Worm (Caenorhabditis elegans) whole organism, L1 larva: Measurements from ENCODE around the gene F48C5.2.

ENCODE experiments used
- C04F5.9 ChIP-seq: sonication (generic microtip); optimal IDR thresholded peaks from 2 replicates; lab custom pipeline; 2016; ENCODE audit warnings: missing genetic modification characterization, missing compliant biosample characterization
- C34B4.2 ChIP-seq: sonication (generic microtip); optimal IDR thresholded peaks from 2 replicates; lab custom pipeline; 2017; ENCODE audit warnings: mild to moderate bottlenecking, missing genetic modification characterization, missing compliant biosample characterization
- F16B12.6 ChIP-seq: fragments of 150-350 bp; optimal IDR thresholded peaks from 2 replicates; lab custom pipeline; 2014; ENCODE audit warnings: missing biosample characterization, missing genetic modification characterization
- aha-1 ChIP-seq: fragments of 150-350 bp; optimal IDR thresholded peaks from 2 replicates; lab custom pipeline; 2014; ENCODE audit warnings: missing biosample characterization, missing genetic modification characterization
- alr-1 ChIP-seq: fragments of 200-800 bp; sonication (Bioruptor generic); optimal IDR thresholded peaks from 2 replicates; lab custom pipeline; 2018; ENCODE audit warnings: borderline replicate concordance, mild to moderate bottlenecking, missing genetic modification characterization, missing compliant biosample characterization
- aly-2 ChIP-seq: fragments of 150-350 bp; optimal IDR thresholded peaks from 2 replicates; lab custom pipeline; 2014; ENCODE audit warnings: missing biosample characterization, missing genetic modification characterization
- ama-1 ChIP-seq: fragments of 150-350 bp; optimal IDR thresholded peaks from 2 replicates; lab custom pipeline; 2014
- blmp-1 ChIP-seq: fragments of 150-350 bp; optimal IDR thresholded peaks from 2 replicates; lab custom pipeline; 2014; ENCODE audit warnings: missing biosample characterization, missing genetic modification characterization
- ceh-8 ChIP-seq: fragments of 200-800 bp; sonication (Bioruptor generic); optimal IDR thresholded peaks from 2 replicates; lab custom pipeline; 2018; ENCODE audit warnings: mild to moderate bottlenecking, missing genetic modification characterization, moderate library complexity, missing compliant biosample characterization
- ceh-82 ChIP-seq, 3 experiments: fragments of 150-350 bp in 1 of 3; sonication (generic microtip) in 2 of 3; optimal IDR thresholded peaks; 2 replicates each; lab custom pipeline; 2014 to 2017; ENCODE audit warnings: missing biosample characterization in 3 of 3, missing genetic modification characterization in 3 of 3
- ceh-88 ChIP-seq: fragments of 200-800 bp; sonication (Bioruptor generic); IDR thresholded peaks from 2 replicates; pipeline ENCODE4 v1.3.6; 2022; ENCODE audit warnings: missing genetic modification characterization, missing compliant biosample characterization
- ceh-90 ChIP-seq: sonication (generic microtip); optimal IDR thresholded peaks from 2 replicates; lab custom pipeline; 2016; ENCODE audit warnings: missing genetic modification characterization, missing compliant biosample characterization
- ces-1 ChIP-seq: fragments of 150-350 bp; optimal IDR thresholded peaks from 2 replicates; lab custom pipeline; 2014; ENCODE audit warnings: missing biosample characterization, missing genetic modification reagents, missing genetic modification characterization
- dpl-1 ChIP-seq, 3 experiments: fragments of 150-350 bp in 2 of 3; sonication (generic microtip) in 1 of 3; optimal IDR thresholded peaks; 2 replicates each; lab custom pipeline; 2014 to 2017; ENCODE audit warnings: missing biosample characterization in 3 of 3, missing genetic modification characterization in 3 of 3, missing genetic modification reagents in 3 of 3
- dsc-1 ChIP-seq: sonication (generic microtip); optimal IDR thresholded peaks from 2 replicates; lab custom pipeline; 2016; ENCODE audit warnings: mild to moderate bottlenecking, missing genetic modification characterization, missing compliant biosample characterization
- efl-3 ChIP-seq: fragments of 200-800 bp; sonication (Bioruptor generic); optimal IDR thresholded peaks from 2 replicates; lab custom pipeline; 2018; ENCODE audit warnings: mild to moderate bottlenecking, missing genetic modification characterization, missing compliant biosample characterization
- egl-27 ChIP-seq, 2 experiments: fragments of 150-350 bp in 1 of 2; sonication (generic microtip); optimal IDR thresholded peaks; 3 replicates each; lab custom pipeline; 2017 to 2018; ENCODE audit warnings: missing biosample characterization in 2 of 2, missing genetic modification characterization in 2 of 2, missing genetic modification reagents in 2 of 2
- fkh-10 ChIP-seq: sonication (generic microtip); optimal IDR thresholded peaks from 2 replicates; lab custom pipeline; 2017; ENCODE audit warnings: missing biosample characterization, missing genetic modification reagents, missing genetic modification characterization
- fkh-4 ChIP-seq: sonication (generic microtip); optimal IDR thresholded peaks from 2 replicates; lab custom pipeline; 2016; ENCODE audit warnings: missing compliant biosample characterization, missing genetic modification characterization, borderline replicate concordance
- fkh-8 ChIP-seq: sonication (generic microtip); optimal IDR thresholded peaks from 2 replicates; lab custom pipeline; 2016; ENCODE audit warnings: mild to moderate bottlenecking, missing genetic modification characterization, missing compliant biosample characterization
- grh-1 ChIP-seq: fragments of 200-800 bp; sonication (Bioruptor generic); IDR thresholded peaks from 2 replicates; pipeline ENCODE4 v1.3.6; 2022; ENCODE audit warnings: missing genetic modification reagents, missing genetic modification characterization, missing compliant biosample characterization
- hlh-4 ChIP-seq: sonication (generic microtip); optimal IDR thresholded peaks from 2 replicates; lab custom pipeline; 2016; ENCODE audit warnings: mild to moderate bottlenecking, missing genetic modification characterization, missing compliant biosample characterization
- hpl-2 ChIP-seq: fragments of 150-350 bp; optimal IDR thresholded peaks from 2 replicates; lab custom pipeline; 2014; ENCODE audit warnings: missing biosample characterization, missing genetic modification reagents, missing genetic modification characterization
- isw-1 ChIP-seq: fragments of 200-800 bp; sonication (Bioruptor generic); IDR thresholded peaks from 2 replicates; pipeline ENCODE4 v1.3.6; 2022; ENCODE audit warnings: missing genetic modification characterization, missing compliant biosample characterization
- jun-1 ChIP-seq: fragments of 150-350 bp; optimal IDR thresholded peaks from 2 replicates; lab custom pipeline; 2014; ENCODE audit warnings: missing biosample characterization, missing genetic modification reagents, missing genetic modification characterization
- lin-13 ChIP-seq: fragments of 150-350 bp; optimal IDR thresholded peaks from 2 replicates; lab custom pipeline; 2014; ENCODE audit warnings: missing biosample characterization, missing genetic modification reagents, missing genetic modification characterization
- lin-14 ChIP-seq: fragments of 200-800 bp; sonication (Bioruptor generic); optimal IDR thresholded peaks from 2 replicates; lab custom pipeline; 2018; ENCODE audit warnings: mild to moderate bottlenecking, missing genetic modification characterization, moderate library complexity, missing compliant biosample characterization
- lin-15B ChIP-seq: fragments of 150-350 bp; sonication (generic microtip); optimal IDR thresholded peaks from 3 replicates; lab custom pipeline; 2014; ENCODE audit warnings: missing biosample characterization, missing genetic modification characterization
- lin-35 ChIP-seq, 2 experiments: fragments of 150-350 bp; optimal IDR thresholded peaks; 2 replicates each; lab custom pipeline; 2014; ENCODE audit warnings: missing biosample characterization in 2 of 2, missing genetic modification characterization in 2 of 2, missing genetic modification reagents in 2 of 2
- lsy-2 ChIP-seq, 2 experiments: fragments of 150-350 bp; optimal IDR thresholded peaks; 2 replicates each; lab custom pipeline; 2014; ENCODE audit warnings: missing biosample characterization in 2 of 2, missing genetic modification characterization in 2 of 2
- mdl-1 ChIP-seq, 2 experiments: fragments of 150-350 bp; optimal IDR thresholded peaks; 2 replicates each; lab custom pipeline; 2014 to 2017; ENCODE audit warnings: missing biosample characterization in 2 of 2, missing genetic modification characterization in 2 of 2, inconsistent platforms in 1 of 2
- mef-2 ChIP-seq: fragments of 150-350 bp; optimal IDR thresholded peaks from 2 replicates; lab custom pipeline; 2014; ENCODE audit warnings: missing biosample characterization, missing genetic modification characterization
- mep-1 ChIP-seq: fragments of 150-350 bp; optimal IDR thresholded peaks from 2 replicates; lab custom pipeline; 2014; ENCODE audit warnings: missing biosample characterization, missing genetic modification characterization
- nhr-11 ChIP-seq: fragments of 150-350 bp; optimal IDR thresholded peaks from 2 replicates; lab custom pipeline; 2014; ENCODE audit warnings: missing biosample characterization, missing genetic modification characterization
- nhr-19 ChIP-seq: fragments of 200-800 bp; sonication (Bioruptor generic); conservative IDR thresholded peaks from 2 replicates; pipeline ENCODE4 v1.3.6; 2022; ENCODE audit warnings: missing genetic modification characterization, missing compliant biosample characterization
- nhr-20 ChIP-seq: sonication (generic microtip); optimal IDR thresholded peaks from 2 replicates; lab custom pipeline; 2016; ENCODE audit warnings: mild to moderate bottlenecking, missing genetic modification characterization, missing compliant biosample characterization
- nhr-71 ChIP-seq: sonication (generic microtip); optimal IDR thresholded peaks from 2 replicates; lab custom pipeline; 2016; ENCODE audit warnings: mild to moderate bottlenecking, missing genetic modification characterization, moderate library complexity, missing compliant biosample characterization
- nhr-84 ChIP-seq: sonication (generic microtip); optimal IDR thresholded peaks from 2 replicates; lab custom pipeline; 2017; ENCODE audit warnings: missing biosample characterization, missing genetic modification characterization
- pag-3 ChIP-seq: sonication (generic microtip); optimal IDR thresholded peaks from 2 replicates; lab custom pipeline; 2017; ENCODE audit warnings: missing genetic modification characterization, mild to moderate bottlenecking, missing compliant biosample characterization, antibody characterized with exemption, borderline replicate concordance; ENCODE audit not compliant: insufficient read depth
- pax-3 ChIP-seq: fragments of 200-800 bp; sonication (Bioruptor generic); optimal IDR thresholded peaks from 2 replicates; lab custom pipeline; 2018; ENCODE audit warnings: mild to moderate bottlenecking, missing genetic modification characterization, moderate library complexity, missing compliant biosample characterization
- rnt-1 ChIP-seq: sonication (generic microtip); optimal IDR thresholded peaks from 2 replicates; lab custom pipeline; 2016; ENCODE audit warnings: mild to moderate bottlenecking, missing genetic modification characterization, moderate library complexity, missing compliant biosample characterization
- snu-23 ChIP-seq: sonication (generic microtip); optimal IDR thresholded peaks from 2 replicates; lab custom pipeline; 2016; ENCODE audit warnings: missing genetic modification characterization, missing compliant biosample characterization
- sptf-1 ChIP-seq: fragments of 150-350 bp; optimal IDR thresholded peaks from 2 replicates; lab custom pipeline; 2014; ENCODE audit warnings: missing biosample characterization, missing genetic modification characterization
- sup-37 ChIP-seq: fragments of 200-800 bp; sonication (Bioruptor generic); optimal IDR thresholded peaks from 2 replicates; lab custom pipeline; 2018; ENCODE audit warnings: mild to moderate bottlenecking, missing genetic modification characterization, missing compliant biosample characterization
- swsn-7 ChIP-seq: sonication (generic microtip); optimal IDR thresholded peaks from 2 replicates; lab custom pipeline; 2016; ENCODE audit warnings: missing genetic modification characterization, missing compliant biosample characterization
- tbx-2 ChIP-seq: sonication (generic microtip); optimal IDR thresholded peaks from 2 replicates; lab custom pipeline; 2016; ENCODE audit warnings: missing genetic modification characterization, missing compliant biosample characterization
- unc-130 ChIP-seq: fragments of 150-350 bp; optimal IDR thresholded peaks from 2 replicates; lab custom pipeline; 2017; ENCODE audit warnings: missing biosample characterization, missing genetic modification characterization, inconsistent platforms
- unc-30 ChIP-seq: sonication (generic microtip); optimal IDR thresholded peaks from 2 replicates; lab custom pipeline; 2017; ENCODE audit warnings: missing biosample characterization, missing genetic modification characterization
- unc-62 ChIP-seq: fragments of 150-350 bp; optimal IDR thresholded peaks from 2 replicates; lab custom pipeline; 2014; ENCODE audit warnings: missing biosample characterization, missing genetic modification reagents, missing genetic modification characterization
- xbp-1 ChIP-seq: sonication (generic microtip); optimal IDR thresholded peaks from 2 replicates; lab custom pipeline; 2016; ENCODE audit warnings: missing genetic modification characterization, missing compliant biosample characterization
- zip-4 ChIP-seq: fragments of 200-800 bp; sonication (Bioruptor generic); optimal IDR thresholded peaks from 2 replicates; lab custom pipeline; 2018; ENCODE audit warnings: mild to moderate bottlenecking, missing genetic modification characterization, moderate library complexity, missing compliant biosample characterization

Gene F48C5.2

DNA sequence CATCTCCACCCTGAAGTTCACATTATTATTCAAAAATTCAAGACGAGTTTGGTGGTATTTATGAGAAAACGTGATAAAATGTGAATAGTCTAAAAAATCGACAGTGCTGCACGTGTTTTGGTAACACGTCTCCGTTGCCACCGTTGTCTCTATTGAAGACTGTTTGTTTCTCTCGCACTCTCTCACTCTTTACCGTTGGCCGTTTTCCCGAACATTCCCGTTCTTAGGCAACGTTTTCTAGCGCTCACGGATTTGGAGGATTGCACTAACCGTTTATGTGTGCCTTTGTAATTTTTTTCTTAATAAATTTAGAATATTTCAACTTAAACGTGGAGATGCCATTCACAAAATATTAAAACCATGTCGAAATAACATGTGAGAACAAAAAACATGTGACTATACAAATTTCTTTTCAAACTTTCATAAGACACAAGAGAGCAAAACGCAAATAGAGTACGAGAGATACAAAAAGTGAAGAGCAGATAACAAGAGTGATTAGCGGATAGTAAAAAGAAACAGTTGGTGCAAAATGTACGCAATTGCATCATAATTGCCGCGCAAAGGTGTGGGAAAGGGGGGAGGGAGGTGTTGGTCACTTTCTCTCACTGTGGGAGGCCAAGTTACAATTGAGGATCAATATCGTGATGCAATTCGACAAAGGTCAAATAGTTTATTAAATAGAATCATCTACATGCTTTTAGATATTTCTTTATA is 39.1 kb downstream of the F48C5.2 start, which contains the start of gene pek-1:
TSS of gene pek-1 (minus strand) at position 51 of the 714 bp plus-strand sequence.
- peak; percentile 29 for TF ChIP-seq lin-13
- TF ChIP-seq mdl-1 (tag; optimal IDR thresholded peaks at IDR 0.05; lab: Kevin White, UChicago), result peak in 1 of 2 experiments; percentile 91
- TF ChIP-seq aha-1 (tag; lab: Kevin White, UChicago), result no peak
- peak; percentile 96 for TF ChIP-seq blmp-1
- no peak for TF ChIP-seq zip-4
- no peak for TF ChIP-seq pag-3
- no peak for TF ChIP-seq fkh-10
- no peak for TF ChIP-seq sptf-1 (tag; lab: Kevin White, UChicago)
- TF ChIP-seq pax-3 (tag; lab: Kevin White, UChicago), result no peak
- no peak for TF ChIP-seq fkh-4 (tag; lab: Kevin White, UChicago)
- TF ChIP-seq lin-14, result peak; percentile 71
- TF ChIP-seq unc-62 (GFP tag; lab: Kevin White, UChicago), result no peak
- no peak for TF ChIP-seq ces-1 (GFP tag; lab: Kevin White, UChicago)
- no peak for TF ChIP-seq fkh-8 (tag; lab: Kevin White, UChicago)
- no peak for TF ChIP-seq hlh-4 (tag; lab: Kevin White, UChicago)
- peak; percentile 31 to 43 for TF ChIP-seq lin-35 (GFP tag; optimal IDR thresholded peaks at IDR 0.05; lab: Kevin White, UChicago)
- TF ChIP-seq unc-30, result no peak
- peak; percentile 19 for TF ChIP-seq sup-37 (GFP tag; lab: Kevin White, UChicago)
- no peak for TF ChIP-seq C04F5.9 (tag; lab: Kevin White, UChicago)
- no peak for TF ChIP-seq nhr-84
- TF ChIP-seq ceh-82 (tag; optimal IDR thresholded peaks at IDR 0.05; lab: Kevin White, UChicago), result peak in 2 of 3 experiments; percentile 6 to 46
- TF ChIP-seq unc-130, result peak; percentile 11
- TF ChIP-seq lin-15B (tag; lab: Kevin White, UChicago), result no peak
- peak; percentile 77 for TF ChIP-seq F16B12.6 (tag; lab: Kevin White, UChicago)
- TF ChIP-seq lsy-2 (tag; optimal IDR thresholded peaks at IDR 0.05; lab: Kevin White, UChicago), result peak; percentile 47 to 59
- TF ChIP-seq hpl-2 (GFP tag; lab: Kevin White, UChicago), result no peak
- TF ChIP-seq snu-23, result peak; percentile 70
- no peak for TF ChIP-seq isw-1 (GFP tag; lab: Robert Waterston, UW)
- TF ChIP-seq egl-27 (tag; optimal IDR thresholded peaks at IDR 0.05; lab: Kevin White, UChicago), result no peak
- TF ChIP-seq dpl-1 (GFP tag; optimal IDR thresholded peaks at IDR 0.05; lab: Kevin White, UChicago), result peak in 1 of 3 experiments; percentile 47
- no peak for TF ChIP-seq C34B4.2 (tag; lab: Kevin White, UChicago)
- peak; percentile 24 for TF ChIP-seq dsc-1
- no peak for TF ChIP-seq ama-1
- TF ChIP-seq jun-1 (tag; lab: Kevin White, UChicago), result peak; percentile 13
- peak; percentile 18 for TF ChIP-seq nhr-11 (tag; lab: Kevin White, UChicago)
- no peak for TF ChIP-seq aly-2 (tag; lab: Kevin White, UChicago)
- TF ChIP-seq tbx-2 (tag; lab: Kevin White, UChicago), result peak; percentile 55
- TF ChIP-seq rnt-1 (tag; lab: Kevin White, UChicago), result peak; percentile 75
- peak; percentile 56 for TF ChIP-seq swsn-7 (tag; lab: Kevin White, UChicago)
- TF ChIP-seq ceh-90 (tag; lab: Kevin White, UChicago), result no peak
- peak; percentile 92 for TF ChIP-seq xbp-1 (tag; lab: Kevin White, UChicago)
- TF ChIP-seq efl-3, result no peak
- TF ChIP-seq nhr-71 (tag; lab: Kevin White, UChicago), result peak; percentile 88
- 0 out of 2 replicates have a peak, but pooled peaks have one; percentile 12 for TF ChIP-seq grh-1
- TF ChIP-seq nhr-19, result peak; percentile 60
- TF ChIP-seq ceh-8 (GFP tag; lab: Kevin White, UChicago), result no peak
- TF ChIP-seq mep-1 (tag; lab: Kevin White, UChicago), result peak; percentile 70
- TF ChIP-seq mef-2 (tag; lab: Kevin White, UChicago), result no peak
- no peak for TF ChIP-seq ceh-88
- TF ChIP-seq alr-1 (tag; lab: Kevin White, UChicago), result no peak
- peak; percentile 78 for TF ChIP-seq nhr-20 (tag; lab: Kevin White, UChicago)
